Worm (Caenorhabditis elegans) whole organism, L1 larva: ENCODE data around the gene F53A2.9.
A peak's percentile ranks its signal among the peaks of the same experiment; 100 is the strongest.

ENCODE experiments used
- alr-1 ChIP-seq: fragments of 200-800 bp; sonication (Bioruptor generic); optimal IDR thresholded peaks from 2 replicates; lab custom pipeline; 2018; ENCODE audit warnings: borderline replicate concordance, mild to moderate bottlenecking, missing genetic modification characterization, missing compliant biosample characterization
- ama-1 ChIP-seq: fragments of 150-350 bp; optimal IDR thresholded peaks from 2 replicates; lab custom pipeline; 2014
- ceh-63 ChIP-seq: fragments of 200-800 bp; sonication (Bioruptor generic); optimal IDR thresholded peaks from 2 replicates; lab custom pipeline; 2018; ENCODE audit warnings: mild to moderate bottlenecking, missing genetic modification characterization, missing compliant biosample characterization
- ceh-8 ChIP-seq: fragments of 200-800 bp; sonication (Bioruptor generic); optimal IDR thresholded peaks from 2 replicates; lab custom pipeline; 2018; ENCODE audit warnings: mild to moderate bottlenecking, missing genetic modification characterization, moderate library complexity, missing compliant biosample characterization
- ceh-82 ChIP-seq, 3 experiments: fragments of 150-350 bp in 1 of 3; sonication (generic microtip) in 2 of 3; optimal IDR thresholded peaks; 2 replicates each; lab custom pipeline; 2014 to 2017; ENCODE audit warnings: missing biosample characterization in 3 of 3, missing genetic modification characterization in 3 of 3
- ceh-88 ChIP-seq: fragments of 200-800 bp; sonication (Bioruptor generic); IDR thresholded peaks from 2 replicates; pipeline ENCODE4 v1.3.6; 2022; ENCODE audit warnings: missing genetic modification characterization, missing compliant biosample characterization
- ceh-90 ChIP-seq: sonication (generic microtip); optimal IDR thresholded peaks from 2 replicates; lab custom pipeline; 2016; ENCODE audit warnings: missing genetic modification characterization, missing compliant biosample characterization
- ces-1 ChIP-seq: fragments of 150-350 bp; optimal IDR thresholded peaks from 2 replicates; lab custom pipeline; 2014; ENCODE audit warnings: missing biosample characterization, missing genetic modification reagents, missing genetic modification characterization
- dpl-1 ChIP-seq, 3 experiments: fragments of 150-350 bp in 2 of 3; sonication (generic microtip) in 1 of 3; optimal IDR thresholded peaks; 2 replicates each; lab custom pipeline; 2014 to 2017; ENCODE audit warnings: missing biosample characterization in 3 of 3, missing genetic modification characterization in 3 of 3, missing genetic modification reagents in 3 of 3
- efl-1 ChIP-seq, 4 experiments: fragments of 150-350 bp; optimal IDR thresholded peaks in 3 of 4; peaks in 1 of 4; 1 replicate in 1 of 4; 2 replicates in 3 of 4; lab custom pipeline; 2014; ENCODE audit warnings: missing biosample characterization in 2 of 4, missing genetic modification characterization in 2 of 4, missing genetic modification reagents in 2 of 4
- efl-3 ChIP-seq: fragments of 200-800 bp; sonication (Bioruptor generic); optimal IDR thresholded peaks from 2 replicates; lab custom pipeline; 2018; ENCODE audit warnings: mild to moderate bottlenecking, missing genetic modification characterization, missing compliant biosample characterization
- egl-13 ChIP-seq: sonication (generic microtip); optimal IDR thresholded peaks from 2 replicates; lab custom pipeline; 2016; ENCODE audit warnings: missing genotype, missing genetic modification reagents, missing genetic modification characterization, missing compliant biosample characterization
- egl-27 ChIP-seq, 2 experiments: fragments of 150-350 bp in 1 of 2; sonication (generic microtip); optimal IDR thresholded peaks; 3 replicates each; lab custom pipeline; 2017 to 2018; ENCODE audit warnings: missing biosample characterization in 2 of 2, missing genetic modification characterization in 2 of 2, missing genetic modification reagents in 2 of 2
- elt-2 ChIP-seq: sonication (generic microtip); optimal IDR thresholded peaks from 2 replicates; lab custom pipeline; 2016; ENCODE audit warnings: missing genetic modification characterization, mild to moderate bottlenecking, inconsistent platforms, missing compliant biosample characterization, missing genetic modification reagents
- elt-3 ChIP-seq, 6 experiments: fragments of 150-350 bp in 1 of 6; sonication (generic microtip); optimal IDR thresholded peaks; 2 replicates each; lab custom pipeline; 2017 to 2018; ENCODE audit warnings: missing biosample characterization in 6 of 6, missing genetic modification characterization in 6 of 6, inconsistent platforms in 1 of 6
- ets-5 ChIP-seq: fragments of 200-800 bp; sonication (Bioruptor generic); IDR thresholded peaks from 2 replicates; pipeline ENCODE4 v1.3.6; 2022; ENCODE audit warnings: missing genetic modification characterization, missing compliant biosample characterization
- fkh-10 ChIP-seq: sonication (generic microtip); optimal IDR thresholded peaks from 2 replicates; lab custom pipeline; 2017; ENCODE audit warnings: missing biosample characterization, missing genetic modification reagents, missing genetic modification characterization
- fos-1 ChIP-seq: fragments of 150-350 bp; optimal IDR thresholded peaks from 2 replicates; lab custom pipeline; 2014; ENCODE audit warnings: missing biosample characterization, missing genetic modification characterization
- grh-1 ChIP-seq: fragments of 200-800 bp; sonication (Bioruptor generic); IDR thresholded peaks from 2 replicates; pipeline ENCODE4 v1.3.6; 2022; ENCODE audit warnings: missing genetic modification reagents, missing genetic modification characterization, missing compliant biosample characterization
- lin-15B ChIP-seq: fragments of 150-350 bp; sonication (generic microtip); optimal IDR thresholded peaks from 3 replicates; lab custom pipeline; 2014; ENCODE audit warnings: missing biosample characterization, missing genetic modification characterization
- lin-35 ChIP-seq, 2 experiments: fragments of 150-350 bp; optimal IDR thresholded peaks; 2 replicates each; lab custom pipeline; 2014; ENCODE audit warnings: missing biosample characterization in 2 of 2, missing genetic modification characterization in 2 of 2, missing genetic modification reagents in 2 of 2
- mdl-1 ChIP-seq, 2 experiments: fragments of 150-350 bp; optimal IDR thresholded peaks; 2 replicates each; lab custom pipeline; 2014 to 2017; ENCODE audit warnings: missing biosample characterization in 2 of 2, missing genetic modification characterization in 2 of 2, inconsistent platforms in 1 of 2
- mef-2 ChIP-seq: fragments of 150-350 bp; optimal IDR thresholded peaks from 2 replicates; lab custom pipeline; 2014; ENCODE audit warnings: missing biosample characterization, missing genetic modification characterization
- nhr-11 ChIP-seq: fragments of 150-350 bp; optimal IDR thresholded peaks from 2 replicates; lab custom pipeline; 2014; ENCODE audit warnings: missing biosample characterization, missing genetic modification characterization
- nhr-47 ChIP-seq: sonication (generic microtip); optimal IDR thresholded peaks from 2 replicates; lab custom pipeline; 2016; ENCODE audit warnings: mild to moderate bottlenecking, missing genetic modification characterization, moderate library complexity, missing compliant biosample characterization
- pax-3 ChIP-seq: fragments of 200-800 bp; sonication (Bioruptor generic); optimal IDR thresholded peaks from 2 replicates; lab custom pipeline; 2018; ENCODE audit warnings: mild to moderate bottlenecking, missing genetic modification characterization, moderate library complexity, missing compliant biosample characterization
- rnt-1 ChIP-seq: sonication (generic microtip); optimal IDR thresholded peaks from 2 replicates; lab custom pipeline; 2016; ENCODE audit warnings: mild to moderate bottlenecking, missing genetic modification characterization, moderate library complexity, missing compliant biosample characterization
- sup-37 ChIP-seq: fragments of 200-800 bp; sonication (Bioruptor generic); optimal IDR thresholded peaks from 2 replicates; lab custom pipeline; 2018; ENCODE audit warnings: mild to moderate bottlenecking, missing genetic modification characterization, missing compliant biosample characterization
- tbx-2 ChIP-seq: sonication (generic microtip); optimal IDR thresholded peaks from 2 replicates; lab custom pipeline; 2016; ENCODE audit warnings: missing genetic modification characterization, missing compliant biosample characterization
- tlp-1 ChIP-seq: fragments of 150-350 bp; optimal IDR thresholded peaks from 2 replicates; lab custom pipeline; 2014; ENCODE audit warnings: missing biosample characterization, missing genetic modification characterization
- unc-62 ChIP-seq: fragments of 150-350 bp; optimal IDR thresholded peaks from 2 replicates; lab custom pipeline; 2014; ENCODE audit warnings: missing biosample characterization, missing genetic modification reagents, missing genetic modification characterization
- unc-98 ChIP-seq: fragments of 200-800 bp; sonication (Bioruptor generic); IDR thresholded peaks from 2 replicates; pipeline ENCODE4 v1.3.6; 2022; ENCODE audit warnings: missing genetic modification characterization, missing compliant biosample characterization
- vab-15 ChIP-seq: sonication (generic microtip); optimal IDR thresholded peaks from 2 replicates; lab custom pipeline; 2017; ENCODE audit warnings: missing genotype, mild to moderate bottlenecking, missing genetic modification characterization, missing compliant biosample characterization
- xbp-1 ChIP-seq: sonication (generic microtip); optimal IDR thresholded peaks from 2 replicates; lab custom pipeline; 2016; ENCODE audit warnings: missing genetic modification characterization, missing compliant biosample characterization
- zag-1 ChIP-seq: fragments of 150-350 bp; optimal IDR thresholded peaks from 2 replicates; lab custom pipeline; 2014; ENCODE audit warnings: missing biosample characterization, missing genetic modification characterization

F53A2.9 gene

DNA sequence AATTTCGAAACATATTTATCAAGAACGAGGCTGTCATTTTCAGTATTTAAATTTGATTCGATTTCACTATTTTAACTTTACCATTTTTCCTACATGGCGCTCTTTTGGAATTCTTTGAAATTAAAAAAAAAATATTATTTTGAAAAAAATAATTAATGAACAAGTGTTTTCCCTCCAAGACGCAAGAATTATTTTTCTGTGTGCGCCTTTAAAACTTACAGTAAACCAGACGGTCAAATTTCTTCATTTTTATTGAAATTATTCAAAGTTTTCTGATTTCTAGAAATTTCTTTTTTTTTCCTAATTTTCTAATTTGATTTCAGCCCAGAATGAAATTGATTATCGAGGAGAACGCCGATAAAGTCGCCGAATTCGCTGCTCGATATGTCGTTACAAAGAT is 29.9 kb upstream of the F53A2.9 start, which contains the start of gene T03F6.3:
Gene T03F6.3, plus strand, starts transcription at position 318 of the 400 bp plus-strand sequence.
- no peak for TF ChIP-seq lin-35 (GFP tag; optimal IDR thresholded peaks at IDR 0.05; lab: Kevin White, UChicago)
- no peak for TF ChIP-seq nhr-47
- TF ChIP-seq rnt-1 (tag; lab: Kevin White, UChicago): no peak
- no peak for TF ChIP-seq mdl-1 (tag; optimal IDR thresholded peaks at IDR 0.05; lab: Kevin White, UChicago)
- TF ChIP-seq efl-1 (optimal IDR thresholded peaks at IDR 0.05; lab: Kevin White, UChicago): no peak
- TF ChIP-seq efl-1 (GFP tag; optimal IDR thresholded peaks at IDR 0.05 in 1 of 2; lab: Kevin White, UChicago): no peak
- no peak for TF ChIP-seq ceh-82 (tag; optimal IDR thresholded peaks at IDR 0.05; lab: Kevin White, UChicago)
- no peak for TF ChIP-seq ets-5 (GFP tag; lab: Robert Waterston, UW)
- TF ChIP-seq ama-1 (lab: Kevin White, UChicago): no peak
- no peak for TF ChIP-seq pax-3
- no peak for TF ChIP-seq egl-13 (tag; lab: Kevin White, UChicago)
- no peak for TF ChIP-seq lin-15B (tag; lab: Kevin White, UChicago)
- TF ChIP-seq elt-3 (tag; optimal IDR thresholded peaks at IDR 0.05; lab: Kevin White, UChicago): no peak
- no peak for TF ChIP-seq fos-1 (tag; lab: Kevin White, UChicago)
- TF ChIP-seq grh-1 (GFP tag; lab: Robert Waterston, UW): no peak
- no peak for TF ChIP-seq mef-2 (tag; lab: Kevin White, UChicago)
- no peak for TF ChIP-seq zag-1 (tag; lab: Kevin White, UChicago)
- TF ChIP-seq nhr-11 (tag; lab: Kevin White, UChicago): no peak
- TF ChIP-seq dpl-1 (GFP tag; optimal IDR thresholded peaks at IDR 0.05; lab: Kevin White, UChicago): no peak
- no peak for TF ChIP-seq unc-98 (GFP tag; lab: Robert Waterston, UW)
- no peak for TF ChIP-seq sup-37 (GFP tag; lab: Kevin White, UChicago)

DNA sequence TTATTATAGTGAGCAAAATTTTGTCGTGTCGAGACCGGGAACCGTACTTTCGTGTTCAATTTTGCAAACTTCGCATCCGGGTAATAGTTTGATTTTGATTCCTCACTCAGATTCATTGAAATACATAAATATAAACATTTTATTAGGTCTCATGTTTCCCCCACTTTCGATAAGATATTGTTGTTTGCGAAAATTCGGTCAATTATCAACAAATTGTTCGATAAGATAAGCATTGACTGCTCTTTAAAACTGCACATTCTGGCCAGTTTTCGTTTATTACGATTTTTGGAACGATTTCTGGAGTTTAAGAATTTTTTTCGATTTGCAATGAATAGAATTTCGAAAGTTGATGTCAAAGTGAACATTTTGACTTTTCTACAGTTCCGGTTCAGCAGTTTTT is 29.5 kb upstream of the F53A2.9 start:
- TF ChIP-seq dpl-1 (GFP tag; optimal IDR thresholded peaks at IDR 0.05; lab: Kevin White, UChicago): no peak
- no peak for TF ChIP-seq ceh-88 (GFP tag; lab: Robert Waterston, UW)
- TF ChIP-seq fkh-10 (GFP tag; lab: Kevin White, UChicago): no peak
- no peak for TF ChIP-seq ceh-63 (GFP tag; lab: Kevin White, UChicago)
- peak; percentile 73 for TF ChIP-seq elt-2 (tag; lab: Kevin White, UChicago)

DNA sequence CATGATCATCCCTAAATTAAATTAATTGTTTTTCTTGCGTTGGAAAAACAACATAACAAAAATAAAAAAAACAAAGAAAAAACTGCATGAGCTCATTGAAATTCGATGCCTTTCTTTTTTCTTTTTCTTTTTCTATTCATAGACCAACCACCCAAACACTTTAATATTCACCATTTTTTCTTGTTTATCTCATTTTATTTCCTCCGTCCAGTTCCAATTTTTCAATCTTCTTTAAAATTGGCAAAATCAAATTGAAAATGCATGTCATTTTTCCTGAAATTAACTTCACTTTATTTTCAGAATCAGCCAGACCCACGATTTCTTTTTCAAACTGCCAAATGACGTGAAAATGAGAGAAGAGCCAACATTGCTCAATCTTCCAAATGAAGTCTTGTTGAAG is 26.7 kb upstream of the F53A2.9 start, which contains the start of gene T03F6.4:
Gene T03F6.4, plus strand, starts transcription at position 301 of the 400 bp plus-strand sequence.
- TF ChIP-seq unc-62 (no peak), zag-1 (tag; lab: Kevin White, UChicago) (no peak), egl-27 (tag; optimal IDR thresholded peaks at IDR 0.05; lab: Kevin White, UChicago) (no peak), elt-3 (tag; optimal IDR thresholded peaks at IDR 0.05; lab: Kevin White, UChicago) (no peak), vab-15 (tag; lab: Kevin White, UChicago) (no peak), sup-37 (GFP tag; lab: Kevin White, UChicago) (no peak), tlp-1 (tag; lab: Kevin White, UChicago) (no peak), mdl-1 (tag; optimal IDR thresholded peaks at IDR 0.05; lab: Kevin White, UChicago) (no peak), ceh-90 (tag; lab: Kevin White, UChicago) (no peak), lin-15B (tag; lab: Kevin White, UChicago) (no peak), fos-1 (tag; lab: Kevin White, UChicago) (no peak), tbx-2 (tag; lab: Kevin White, UChicago) (no peak)

DNA sequence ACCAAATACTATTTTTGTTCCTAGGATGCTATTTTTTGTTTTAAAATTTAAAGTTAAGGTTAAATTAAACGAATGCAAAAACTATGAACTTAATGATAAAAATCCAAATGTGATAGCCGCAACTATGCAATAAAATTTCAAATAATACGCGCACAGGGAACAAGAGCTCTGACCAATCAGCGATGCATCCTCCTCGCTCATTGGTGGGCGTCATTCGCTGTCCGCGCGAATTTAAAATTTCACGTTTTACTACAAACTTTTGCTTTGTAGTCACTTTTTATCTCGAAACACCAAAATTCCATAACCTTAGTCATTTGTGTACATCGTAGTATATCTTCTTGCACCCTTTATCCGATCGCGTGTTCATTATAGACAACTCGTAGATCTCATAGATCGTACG is 24.0 kb upstream of the F53A2.9 start:
- TF ChIP-seq sup-37 (GFP tag; lab: Kevin White, UChicago) (no peak), egl-27 (tag; optimal IDR thresholded peaks at IDR 0.05; lab: Kevin White, UChicago) (no peak), lin-15B (tag; lab: Kevin White, UChicago) (no peak), xbp-1 (tag; lab: Kevin White, UChicago) (peak; percentile 57), unc-62 (no peak), lin-35 (GFP tag; optimal IDR thresholded peaks at IDR 0.05; lab: Kevin White, UChicago) (no peak), ces-1 (GFP tag; lab: Kevin White, UChicago) (no peak), ceh-8 (GFP tag; lab: Kevin White, UChicago) (no peak), nhr-11 (tag; lab: Kevin White, UChicago) (no peak), alr-1 (tag; lab: Kevin White, UChicago) (no peak), efl-1 (optimal IDR thresholded peaks at IDR 0.05; lab: Kevin White, UChicago) (no peak), efl-1 (GFP tag; optimal IDR thresholded peaks at IDR 0.05 in 1 of 2; lab: Kevin White, UChicago) (peak in 1 of 2 experiments; percentile 7), efl-3 (no peak)
